Worm (Caenorhabditis elegans): ENCODE measurements around the gene ncs-7.
"Not testable (repeated sequence)": the region's sequence is repeated elsewhere in the genome, so short reads cannot be mapped to it uniquely, and the experiment has no call there.

Gene ncs-7

DNA sequence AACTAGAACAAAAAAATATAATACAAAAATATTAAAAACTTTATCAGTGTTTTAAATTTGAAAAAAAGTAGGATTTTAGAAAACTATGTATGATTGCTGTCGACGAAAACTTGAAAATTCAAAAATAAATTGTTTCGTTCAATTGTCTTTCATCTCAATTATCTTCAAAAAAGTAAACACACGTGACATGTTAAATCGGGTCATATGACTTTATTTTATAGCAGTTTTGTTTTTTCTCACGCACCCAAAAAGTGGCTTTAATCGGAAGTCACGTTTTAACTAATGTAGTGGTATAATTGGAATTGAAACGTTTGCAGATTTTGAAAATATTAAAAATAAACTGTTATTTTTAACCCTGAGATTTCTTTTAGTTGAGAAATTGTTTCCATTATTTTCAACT, 28.5 kb downstream of the ncs-7 start:
- no peak for TF ChIP-seq nfya-2 (GFP tag; IDR thresholded peaks at IDR 0.05)
- TF ChIP-seq ztf-6 (GFP tag; IDR thresholded peaks at IDR 0.05) = no peak
- no peak for TF ChIP-seq madf-6 (GFP tag; IDR thresholded peaks at IDR 0.05)
- TF ChIP-seq ceh-79 (tag; optimal IDR thresholded peaks at IDR 0.05) = no peak
- no peak for TF ChIP-seq dpl-1 (GFP tag; optimal IDR thresholded peaks at IDR 0.05)
- no peak for TF ChIP-seq F52B5.7 (tag; optimal IDR thresholded peaks at IDR 0.05)
- TF ChIP-seq T07F8.4 (tag; optimal IDR thresholded peaks at IDR 0.05) = no peak
- TF ChIP-seq unc-62 (GFP tag; optimal IDR thresholded peaks at IDR 0.05) = no peak
- TF ChIP-seq lin-35 (GFP tag; optimal IDR thresholded peaks at IDR 0.05) = no peak
- TF ChIP-seq unc-130 (GFP tag; optimal IDR thresholded peaks at IDR 0.05) = no peak
- TF ChIP-seq sptf-2 (GFP tag; optimal IDR thresholded peaks at IDR 0.05) = no peak
- TF ChIP-seq lsy-27 (tag; optimal IDR thresholded peaks at IDR 0.05; ENCODE audit: borderline replicate concordance, insufficient read depth) = no peak
- no peak for TF ChIP-seq B0336.3 (GFP tag; IDR thresholded peaks at IDR 0.05)
- TF ChIP-seq nhr-27 (tag; optimal IDR thresholded peaks at IDR 0.05) = no peak
- TF ChIP-seq C06A6.2 (GFP tag; conservative IDR thresholded peaks at IDR 0.05) = no peak
- TF ChIP-seq F39B2.1 (GFP tag; IDR thresholded peaks at IDR 0.05) = no peak
- TF ChIP-seq rcor-1 (GFP tag; IDR thresholded peaks at IDR 0.05) = no peak
- no peak for TF ChIP-seq snpc-4 (GFP tag; optimal IDR thresholded peaks at IDR 0.05)
- TF ChIP-seq snpc-4 (tag; optimal IDR thresholded peaks at IDR 0.05) = no peak
- TF ChIP-seq let-526 (GFP tag; IDR thresholded peaks at IDR 0.05) = no peak
- TF ChIP-seq madf-3 (GFP tag; IDR thresholded peaks at IDR 0.05) = no peak

- TF ChIP-seq gei-17 (GFP tag; optimal IDR thresholded peaks at IDR 0.05) (no peak), ztf-3 (GFP tag; optimal IDR thresholded peaks at IDR 0.05) (no peak), madf-3 (GFP tag; IDR thresholded peaks at IDR 0.05) (no peak), attf-3 (GFP tag; conservative IDR thresholded peaks at IDR 0.05) (no peak), ZK185.1 (tag; optimal IDR thresholded peaks at IDR 0.05; ENCODE audit: poor library complexity, severe bottlenecking) (no peak), F57A8.1 (GFP tag; optimal IDR thresholded peaks at IDR 0.05) (no peak), F57C9.4 (tag; optimal IDR thresholded peaks at IDR 0.05) (no peak), pha-4 (tag; optimal IDR thresholded peaks at IDR 0.05) (no peak), mxl-1 (tag; optimal IDR thresholded peaks at IDR 0.05) (no peak), zim-3 (tag; optimal IDR thresholded peaks at IDR 0.05) (no peak), attf-6 (GFP tag; IDR thresholded peaks at IDR 0.05) (no peak), lin-26 (GFP tag; IDR thresholded peaks at IDR 0.05) (no peak), lag-1 (GFP tag; IDR thresholded peaks at IDR 0.05) (no peak), D2030.7 (GFP tag; IDR thresholded peaks at IDR 0.05) (no peak), Y53G8AR.9 (GFP tag; conservative IDR thresholded peaks at IDR 0.05) (no peak)
These were observed 29.5 kb downstream of the ncs-7 start for ce11 chrX:17643812-17644211.

DNA sequence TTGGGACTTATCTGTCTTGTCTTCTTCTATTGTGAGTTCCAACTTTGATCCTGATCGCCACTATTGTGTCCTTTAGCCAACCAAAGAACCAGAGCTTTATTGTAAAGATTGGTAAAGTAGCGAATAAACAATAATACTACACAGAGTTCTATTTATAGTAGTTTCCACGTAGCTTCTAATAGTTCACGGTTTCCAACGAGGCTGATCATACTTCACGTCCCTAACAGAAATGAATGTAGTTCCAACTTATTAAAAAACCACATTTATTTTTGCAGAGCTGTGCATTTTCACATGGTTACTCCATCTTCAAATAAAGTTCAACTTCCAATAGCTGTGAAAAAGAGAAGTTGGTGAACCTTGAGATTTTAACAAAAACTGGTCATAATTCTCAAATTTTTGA, 35.0 kb downstream of the ncs-7 start, which contains the start of gene tmem-218:
Gene tmem-218, plus strand, starts transcription at position 301 of the 400 bp plus-strand sequence.
- TF ChIP-seq Y53F4B.3 (GFP tag; IDR thresholded peaks at IDR 0.05); egl-44 (GFP tag; IDR thresholded peaks at IDR 0.05); ama-1 (optimal IDR thresholded peaks at IDR 0.05); ama-1 (GFP tag; optimal IDR thresholded peaks at IDR 0.05): not testable (repeated sequence)
